Fruit fly (Drosophila melanogaster): Measurements from ENCODE around the gene Pkc98E.
A peak's percentile ranks its signal among the peaks of the same experiment; 100 is the strongest.

The Pkc98E gene

dm6 chr3R:29069208-29070072 lies 30.5 kb downstream of the Pkc98E start:
- TF ChIP-seq CG8478 (optimal IDR thresholded peaks at IDR 0.05) (no peak), CTCF (optimal IDR thresholded peaks at IDR 0.05) (no peak)

- no peak for TF ChIP-seq CG8478 (optimal IDR thresholded peaks at IDR 0.05)
- no peak for TF ChIP-seq CTCF (optimal IDR thresholded peaks at IDR 0.05)
Measured at dm6 chr3R:29071141-29071540, 32.2 kb downstream of the Pkc98E start.

DNA sequence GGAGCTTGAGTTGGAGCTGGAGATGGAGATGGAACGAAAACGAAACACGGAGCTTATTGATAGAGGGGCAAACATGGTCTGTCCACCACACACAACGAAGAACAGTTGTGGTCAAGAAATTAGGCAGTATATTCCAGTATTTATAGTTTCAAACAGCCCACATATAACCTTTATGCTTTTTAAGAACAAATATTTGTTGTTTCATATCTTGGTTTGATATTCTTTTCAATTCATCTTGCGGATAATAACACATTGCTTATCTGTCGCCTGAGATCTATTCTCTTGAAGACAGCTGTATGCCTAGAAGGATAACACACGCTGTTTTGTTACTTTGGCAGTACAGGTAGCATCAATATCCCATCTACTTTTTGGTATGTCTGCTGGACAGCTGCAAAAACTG lies 33.9 kb downstream of the Pkc98E start:
- TF ChIP-seq CTCF (optimal IDR thresholded peaks at IDR 0.05) (no peak), CG8478 (optimal IDR thresholded peaks at IDR 0.05) (no peak)

DNA sequence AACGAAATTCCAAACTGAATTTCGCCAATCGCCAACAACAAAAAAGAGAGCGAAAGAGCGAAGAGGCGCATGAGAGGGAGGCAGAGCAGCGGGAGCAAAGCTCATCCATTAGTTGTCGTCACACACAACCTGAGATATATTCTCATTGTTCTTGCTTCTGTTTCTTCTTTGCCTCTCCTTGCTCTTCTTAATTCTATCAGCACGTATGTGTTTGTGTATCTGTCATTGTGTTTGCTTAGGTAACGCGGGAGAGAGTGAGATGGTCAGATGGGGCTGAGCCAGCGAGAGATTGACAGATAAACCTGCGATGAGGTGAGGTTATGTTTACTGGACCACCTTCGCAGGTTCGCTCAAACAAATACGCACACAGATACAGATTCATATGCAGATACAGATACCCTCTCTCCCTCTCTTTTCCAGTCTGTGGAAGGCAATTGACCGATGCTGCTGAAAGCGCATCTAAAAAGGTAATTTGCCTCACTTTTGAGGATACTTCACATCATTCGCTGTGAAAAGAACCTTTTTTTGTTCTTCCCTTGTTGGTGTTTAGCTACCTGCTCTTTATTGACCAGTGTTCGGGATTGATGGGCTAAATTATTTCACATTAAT lies 35.1 kb downstream of the Pkc98E start:
- TF ChIP-seq CTCF (optimal IDR thresholded peaks at IDR 0.05) (no peak), CG8478 (optimal IDR thresholded peaks at IDR 0.05) (no peak)

- TF ChIP-seq CTCF (optimal IDR thresholded peaks at IDR 0.05) (no peak), CG8478 (optimal IDR thresholded peaks at IDR 0.05) (no peak)
Measured at dm6 chr3R:29075631-29076398, 36.9 kb downstream of the Pkc98E start.

DNA sequence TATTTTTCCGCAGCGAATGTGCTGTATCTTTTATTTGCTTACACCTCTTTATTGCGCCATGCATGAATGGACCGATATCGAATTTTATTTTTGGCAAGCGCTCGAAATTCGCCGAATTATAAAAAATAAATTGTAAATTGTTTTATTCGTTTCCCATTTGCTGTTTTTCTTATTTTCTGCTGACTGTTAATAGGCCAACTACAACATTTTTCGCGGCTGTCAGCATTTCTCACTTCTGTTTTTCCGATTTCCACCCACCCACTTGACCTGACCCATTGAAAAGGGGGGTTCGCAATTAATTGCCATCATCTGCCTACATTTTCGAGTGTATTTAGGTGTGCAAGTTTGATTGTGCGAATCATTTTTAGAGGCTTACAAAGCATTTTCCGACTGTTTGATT lies 37.7 kb downstream of the Pkc98E start:
- TF ChIP-seq CG8478 (optimal IDR thresholded peaks at IDR 0.05) = no peak
- no peak for TF ChIP-seq CTCF (optimal IDR thresholded peaks at IDR 0.05)

DNA sequence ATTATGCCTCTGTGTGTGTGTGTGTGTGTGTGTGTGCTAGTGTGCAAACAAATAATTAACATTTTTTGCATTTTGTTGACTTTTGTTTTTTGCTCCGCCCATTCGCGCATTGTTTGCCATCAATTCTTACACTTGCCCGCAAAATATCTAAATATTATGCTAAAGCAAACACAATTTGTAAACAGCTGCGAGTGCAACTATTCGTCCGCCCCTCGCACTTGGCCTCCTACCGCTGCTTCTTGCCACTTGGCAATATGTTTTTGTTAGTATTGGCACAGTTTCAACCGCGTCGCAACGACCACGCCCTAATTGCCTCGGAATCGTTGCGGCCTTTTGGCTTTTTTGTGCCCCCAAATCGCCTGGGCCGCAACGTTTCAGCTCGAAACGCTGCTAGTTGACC lies 38.6 kb downstream of the Pkc98E start:
- TF ChIP-seq CTCF (optimal IDR thresholded peaks at IDR 0.05) (no peak), CG8478 (optimal IDR thresholded peaks at IDR 0.05) (no peak)

DNA sequence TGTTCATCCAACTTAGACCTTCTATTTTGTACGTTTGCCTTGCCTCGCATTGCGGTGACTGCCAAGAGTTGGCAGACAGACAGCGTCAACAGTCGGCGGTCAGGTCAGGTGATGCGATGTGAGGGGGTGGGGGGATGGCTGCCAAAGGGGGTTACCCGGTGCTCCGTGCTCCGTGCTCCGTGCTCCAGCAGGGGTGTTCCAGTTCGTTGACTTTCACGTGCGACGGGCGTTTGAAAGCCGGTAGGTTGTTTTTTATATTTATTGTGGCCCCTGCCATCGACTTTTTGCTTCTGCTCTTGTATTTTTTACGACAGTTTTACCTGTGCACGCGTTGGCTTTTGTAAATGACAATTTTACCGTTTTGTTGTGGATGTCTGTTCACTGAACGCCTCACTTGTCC lies 43.1 kb downstream of the Pkc98E start:
- TF ChIP-seq CG8478 (optimal IDR thresholded peaks at IDR 0.05) (no peak), CTCF (optimal IDR thresholded peaks at IDR 0.05) (no peak)

DNA sequence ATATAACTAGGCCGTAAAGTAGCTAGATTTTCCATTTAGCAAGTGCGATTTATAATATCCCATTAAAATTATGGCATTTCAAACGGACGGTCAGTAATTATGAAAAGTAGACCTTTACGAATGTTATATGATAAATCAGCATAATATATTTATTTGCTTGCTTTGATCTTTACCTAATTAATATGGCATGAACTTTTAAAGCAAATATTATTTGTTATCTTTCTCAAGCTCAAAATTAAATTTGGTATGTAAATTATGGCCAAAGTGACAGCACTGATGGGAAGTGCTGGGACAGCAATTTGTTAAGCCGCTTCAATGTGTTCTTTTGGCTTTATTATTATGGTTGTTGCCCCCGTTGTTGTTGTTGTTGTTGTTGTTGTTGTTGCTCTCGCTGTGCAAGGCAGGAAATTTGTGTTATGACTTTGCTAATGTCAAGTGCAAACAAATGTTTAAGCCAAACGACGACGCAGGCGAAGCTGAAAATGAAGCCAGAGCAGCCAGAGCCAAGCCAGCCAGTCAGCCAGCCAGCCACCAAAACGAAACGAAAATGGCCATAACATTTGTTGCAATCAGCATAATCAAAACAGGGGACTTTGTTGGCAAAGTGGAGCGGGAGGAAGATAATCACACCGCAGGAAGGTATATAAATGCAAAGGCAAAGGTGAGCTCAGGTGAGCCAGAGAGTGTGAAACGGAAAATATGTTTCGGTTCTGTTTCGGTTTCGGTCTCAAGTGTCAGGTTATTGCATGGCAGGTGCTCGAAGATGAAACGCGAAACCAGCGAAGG lies 43.7 kb downstream of the Pkc98E start:
- TF ChIP-seq CTCF (optimal IDR thresholded peaks at IDR 0.05) (no peak), CG8478 (optimal IDR thresholded peaks at IDR 0.05) (no peak)

- TF ChIP-seq CG8478 (optimal IDR thresholded peaks at IDR 0.05) (no peak), CTCF (optimal IDR thresholded peaks at IDR 0.05) (no peak)
Measured at dm6 chr3R:29083459-29084457, 44.8 kb downstream of the Pkc98E start.

- no peak for TF ChIP-seq CG8478 (optimal IDR thresholded peaks at IDR 0.05)
- no peak for TF ChIP-seq CTCF (optimal IDR thresholded peaks at IDR 0.05)
Measured at dm6 chr3R:29086896-29087295, 47.9 kb downstream of the Pkc98E start.

DNA sequence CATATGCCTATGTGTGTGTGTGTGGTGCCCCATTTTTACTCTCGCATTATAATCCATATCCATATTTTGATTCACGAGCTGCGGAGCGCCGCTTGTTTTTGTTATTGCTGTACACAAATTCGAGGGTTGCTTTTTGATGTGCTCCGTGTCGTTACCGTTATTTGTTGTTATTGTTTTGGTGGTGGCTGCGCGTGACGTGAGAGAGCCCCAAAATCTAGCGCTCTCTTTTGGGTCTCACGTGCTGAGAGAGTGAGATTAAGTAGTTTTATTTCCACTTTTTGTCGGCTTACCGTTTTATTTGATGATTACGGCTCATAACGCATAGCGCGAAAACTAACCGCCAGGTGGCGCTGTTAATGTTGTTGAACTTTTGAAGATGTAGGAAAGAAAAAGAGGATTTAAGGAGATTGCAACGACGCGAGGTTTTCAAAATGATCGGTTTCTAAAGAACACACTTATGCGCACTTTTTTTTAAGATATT lies 48.4 kb downstream of the Pkc98E start:
- TF ChIP-seq CG8478 (optimal IDR thresholded peaks at IDR 0.05) = no peak
- peak; percentile 80 to 84 for TF ChIP-seq CTCF (optimal IDR thresholded peaks at IDR 0.05)

DNA sequence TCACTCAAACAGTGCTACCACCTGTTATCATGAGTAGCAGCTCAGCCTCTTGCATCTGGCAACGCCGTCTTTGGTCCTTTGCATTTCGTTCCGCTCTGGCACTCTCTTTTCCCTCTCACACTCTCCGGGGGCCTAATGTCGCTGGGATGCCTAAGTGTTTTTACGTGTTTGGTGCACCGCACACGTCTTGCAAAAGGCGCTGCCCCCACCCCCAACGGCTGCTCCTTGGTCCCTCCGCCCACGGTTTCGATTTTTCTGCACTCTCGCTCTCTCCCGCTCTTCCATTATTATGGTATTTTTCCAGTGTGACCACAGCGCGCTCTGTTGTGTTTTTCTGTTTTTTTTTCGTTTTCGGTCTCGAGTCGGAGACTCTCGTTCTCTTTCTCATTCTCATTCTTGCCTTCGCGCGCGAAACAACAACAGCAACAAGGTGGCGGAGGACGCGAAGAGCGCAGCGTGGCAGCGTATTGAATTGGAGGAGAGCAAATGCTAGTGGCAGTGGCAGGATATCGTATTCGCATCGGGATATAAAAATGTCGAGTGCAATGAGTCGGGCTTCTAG lies 49.1 kb downstream of the Pkc98E start:
- TF ChIP-seq CTCF (optimal IDR thresholded peaks at IDR 0.05) = peak in 1 of 2 experiments; percentile 35
- TF ChIP-seq CG8478 (optimal IDR thresholded peaks at IDR 0.05) = no peak
